Fruit fly (Drosophila melanogaster): ENCODE data around the gene Tat.

The Tat gene

DNA sequence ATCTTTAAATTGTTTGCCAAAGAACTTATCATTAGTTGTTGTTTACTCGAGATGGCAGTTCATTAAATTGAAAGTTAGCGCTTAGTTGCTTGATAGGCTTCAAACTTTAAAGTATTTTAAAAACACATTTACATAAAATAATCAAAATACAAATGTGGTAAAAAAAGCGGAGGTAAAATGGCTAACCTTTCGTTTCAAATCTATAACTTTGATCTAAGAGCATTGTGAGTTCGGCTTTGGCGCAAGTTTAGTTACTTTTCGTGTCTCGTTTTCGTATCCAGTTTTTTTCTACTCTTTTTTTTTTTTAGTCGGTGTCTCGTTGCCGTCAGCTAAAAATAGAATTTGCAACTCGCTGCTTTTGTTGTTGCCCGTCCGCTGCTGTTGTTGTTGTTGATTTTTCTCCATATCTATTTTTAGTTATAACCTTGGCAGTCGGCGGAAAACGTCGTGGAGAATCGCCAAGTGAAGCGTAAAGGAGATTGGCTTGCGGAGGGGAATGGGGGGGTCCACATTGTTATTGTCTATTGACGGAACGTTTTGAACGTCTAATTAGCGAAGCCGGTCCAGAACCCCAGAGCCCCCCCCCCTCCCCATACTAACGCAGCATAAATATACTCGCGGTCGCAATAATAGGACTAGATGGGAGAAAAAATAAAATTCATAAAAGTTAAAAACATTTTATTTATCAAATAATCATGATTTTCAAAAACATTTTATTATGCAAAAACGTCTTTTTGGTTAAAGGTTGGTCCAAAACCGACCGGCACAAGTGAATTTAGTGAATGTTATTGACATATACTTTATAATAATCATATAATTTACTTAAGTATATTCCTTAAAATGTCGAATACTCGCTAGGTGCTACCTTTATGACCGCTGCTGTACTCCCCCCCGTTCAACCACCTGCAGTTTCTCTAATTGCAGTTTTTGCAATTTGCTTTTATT, 46.2 kb upstream of the Tat start (continued):
- TF ChIP-seq Chrac-16 (GFP tag; optimal IDR thresholded peaks at IDR 0.05) (no peak), CG18599 (GFP tag; optimal IDR thresholded peaks at IDR 0.05) (peak; percentile 60), ranshi (GFP tag; IDR thresholded peaks at IDR 0.05) (no peak; the same call in 1 of the 2 replicates), CG8281 (tag; optimal IDR thresholded peaks at IDR 0.05) (no peak), dpn (GFP tag; optimal IDR thresholded peaks at IDR 0.05) (peak in 1 of 2 experiments; percentile 40), bowl (GFP tag; IDR thresholded peaks at IDR 0.05) (no peak), CG6175 (GFP tag; IDR thresholded peaks at IDR 0.05) (no peak), bab2 (GFP tag; optimal IDR thresholded peaks at IDR 0.05) (no peak), yki (optimal IDR thresholded peaks at IDR 0.05) (no peak), CG1792 (GFP tag; optimal IDR thresholded peaks at IDR 0.05) (no peak), sens (GFP tag) (peak; percentile 54), CG42726 (GFP tag; IDR thresholded peaks at IDR 0.05; ENCODE audit: partially characterized antibody) (no peak), phol (tag; optimal IDR thresholded peaks at IDR 0.05) (peak; percentile 37), Kr (GFP tag; optimal IDR thresholded peaks at IDR 0.05) (no peak)

DNA sequence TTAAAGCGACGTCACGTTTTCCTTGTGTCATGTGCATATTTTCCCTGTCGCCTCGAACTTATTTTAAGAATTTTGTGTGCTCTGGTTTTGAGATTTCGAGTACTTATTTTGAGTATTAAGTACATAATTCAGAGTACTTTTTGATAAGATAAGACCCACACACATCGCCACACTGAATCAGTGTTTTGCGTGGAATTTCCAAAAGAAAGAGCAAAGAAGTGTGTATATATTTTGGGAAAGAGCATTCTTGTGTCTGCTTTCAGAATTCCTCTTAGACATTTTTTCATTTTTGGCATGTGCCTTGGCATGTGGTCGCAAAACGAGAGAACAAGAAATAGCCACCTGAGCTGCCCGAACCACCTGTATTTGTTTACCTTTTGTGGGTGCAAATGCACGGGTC, 45.2 kb upstream of the Tat start:
- TF ChIP-seq CG8924 (tag; optimal IDR thresholded peaks at IDR 0.05) (no peak), NfI (GFP tag; optimal IDR thresholded peaks at IDR 0.05) (peak; percentile 16), CG11093 (GFP tag; IDR thresholded peaks at IDR 0.05) (no peak), prd (optimal IDR thresholded peaks at IDR 0.05) (no peak), prd (GFP tag; IDR thresholded peaks at IDR 0.05) (0 out of 3 replicates have a peak, but pooled peaks have one; percentile 5), bowl (GFP tag; IDR thresholded peaks at IDR 0.05) (no peak), MTF-1 (GFP tag; optimal IDR thresholded peaks at IDR 0.05; ENCODE audit: borderline replicate concordance) (no peak), sob (GFP tag; IDR thresholded peaks at IDR 0.05) (0 out of 2 replicates have a peak, but pooled peaks have one; percentile 13), CG4328 (GFP tag; optimal IDR thresholded peaks at IDR 0.05) (no peak), CG9932 (GFP tag; IDR thresholded peaks at IDR 0.05) (peak; percentile 24; the same call in 1 of the 2 replicates), sug (tag; optimal IDR thresholded peaks at IDR 0.05) (peak; percentile 8), pzg (GFP tag; optimal IDR thresholded peaks at IDR 0.05) (no peak), Rfx (GFP tag; IDR thresholded peaks at IDR 0.05) (0 out of 2 replicates have a peak, but pooled peaks have one; percentile 17), hbn (GFP tag; IDR thresholded peaks at IDR 0.05; ENCODE audit: partially characterized antibody) (no peak), lov (optimal IDR thresholded peaks at IDR 0.05) (no peak), lov (GFP tag; IDR thresholded peaks at IDR 0.05) (no peak), CG3407 (GFP tag; optimal IDR thresholded peaks at IDR 0.05) (no peak), grau (tag; optimal IDR thresholded peaks at IDR 0.05) (peak; percentile 10), CG6813 (GFP tag; optimal IDR thresholded peaks at IDR 0.05) (no peak), CG8281 (tag; optimal IDR thresholded peaks at IDR 0.05) (no peak), Drgx (GFP tag; IDR thresholded peaks at IDR 0.05) (peak; percentile 55; the same call in 1 of the 2 replicates), gcm2 (GFP tag; optimal IDR thresholded peaks at IDR 0.05) (no peak), emc (GFP tag; optimal IDR thresholded peaks at IDR 0.05) (no peak), row (GFP tag; IDR thresholded peaks at IDR 0.05) (peak; percentile 32; the same call in 1 of the 3 replicates), ind (GFP tag; optimal IDR thresholded peaks at IDR 0.05) (no peak), CG33213 (GFP tag; optimal IDR thresholded peaks at IDR 0.05) (no peak), p53 (GFP tag; optimal IDR thresholded peaks at IDR 0.05) (no peak), CG2678 (tag; optimal IDR thresholded peaks at IDR 0.05) (peak; percentile 14), D19A (tag; optimal IDR thresholded peaks at IDR 0.05) (peak; percentile 95), Hmx (GFP tag; optimal IDR thresholded peaks at IDR 0.05) (no peak), gro (GFP tag; optimal IDR thresholded peaks at IDR 0.05) (no peak), CG3281 (GFP tag; optimal IDR thresholded peaks at IDR 0.05) (peak; percentile 39), Med (GFP tag) (peak; percentile 63), CG17385 (GFP tag; optimal IDR thresholded peaks at IDR 0.05) (no peak), stwl (tag; optimal IDR thresholded peaks at IDR 0.05) (no peak), CG7745 (tag; optimal IDR thresholded peaks at IDR 0.05) (no peak), pfk (GFP tag; optimal IDR thresholded peaks at IDR 0.05) (no peak)

Data from whole organism, embryonic.